Worm (Caenorhabditis elegans): ENCODE results near the gene mlh-1.

mlh-1 gene

DNA sequence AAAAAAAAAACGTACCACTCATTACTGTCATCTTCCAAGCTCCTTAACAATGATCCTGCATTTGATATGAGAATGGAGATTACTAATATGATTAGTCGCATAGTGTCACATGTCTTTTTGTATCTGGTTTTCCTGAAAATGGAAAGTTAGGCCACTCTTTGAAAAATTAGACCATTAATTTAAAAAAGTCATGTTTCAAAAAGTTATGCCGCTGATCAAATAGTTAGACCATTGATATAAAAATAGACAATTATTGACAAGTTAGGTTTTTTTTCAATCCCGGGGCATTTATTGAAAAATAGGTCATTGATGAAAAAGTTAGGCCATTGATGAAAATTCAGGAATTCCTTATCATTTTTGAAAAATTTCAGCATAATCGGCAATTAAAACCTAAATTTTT lies 30.3 kb downstream of the mlh-1 start, which contains the start of gene acc-4:
TSS of gene acc-4 (minus strand) at position 101 of the 400 bp plus-strand sequence.
- no peak for TF ChIP-seq ceh-82 (tag; optimal IDR thresholded peaks at IDR 0.05)
- TF ChIP-seq fkh-10 (GFP tag; optimal IDR thresholded peaks at IDR 0.05): no peak
- no peak for TF ChIP-seq ceh-9 (tag; optimal IDR thresholded peaks at IDR 0.05)
- TF ChIP-seq ceh-28 (tag; optimal IDR thresholded peaks at IDR 0.05): no peak
- TF ChIP-seq ama-1 (optimal IDR thresholded peaks at IDR 0.05): no peak
- TF ChIP-seq daf-12 (tag; optimal IDR thresholded peaks at IDR 0.05): no peak
- TF ChIP-seq jun-1 (tag; optimal IDR thresholded peaks at IDR 0.05): no peak
- no peak for TF ChIP-seq ZK546.5 (tag; optimal IDR thresholded peaks at IDR 0.05)
- TF ChIP-seq nhr-237 (tag; optimal IDR thresholded peaks at IDR 0.05): no peak
- TF ChIP-seq aly-2 (tag; optimal IDR thresholded peaks at IDR 0.05): no peak
- TF ChIP-seq nhr-67 (tag; optimal IDR thresholded peaks at IDR 0.05): no peak
- no peak for TF ChIP-seq nhr-11 (tag; optimal IDR thresholded peaks at IDR 0.05)
- TF ChIP-seq hmg-11 (tag; optimal IDR thresholded peaks at IDR 0.05): no peak
- no peak for TF ChIP-seq lin-39 (tag; optimal IDR thresholded peaks at IDR 0.05)

DNA sequence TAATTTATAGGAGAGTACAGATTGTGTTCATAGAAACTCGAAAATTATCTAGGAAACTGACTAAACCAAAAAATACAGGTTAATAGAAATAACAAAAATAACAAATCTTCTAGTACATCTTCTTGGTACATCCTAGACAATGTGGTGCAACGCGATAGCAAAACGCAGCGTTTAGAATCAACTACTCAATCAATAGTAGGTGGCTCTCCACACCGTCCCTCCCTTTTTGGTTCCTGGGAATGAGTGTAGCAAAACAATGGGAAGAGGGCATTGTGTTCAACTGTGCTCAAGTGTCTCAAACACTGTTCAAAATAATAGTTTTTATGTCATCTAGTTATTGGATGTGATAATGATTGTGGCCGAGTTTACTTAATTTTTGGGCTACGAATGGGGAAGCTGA lies 37.7 kb downstream of the mlh-1 start, which contains the start of gene T27E9.6:
TSS of gene T27E9.6 (minus strand) at position 101 of the 400 bp plus-strand sequence.
- no peak for TF ChIP-seq nhr-76 (tag; optimal IDR thresholded peaks at IDR 0.05)
- TF ChIP-seq hmg-11 (tag; optimal IDR thresholded peaks at IDR 0.05): no peak
- TF ChIP-seq nhr-12 (tag; optimal IDR thresholded peaks at IDR 0.05): no peak
- no peak for TF ChIP-seq snpc-4 (tag; optimal IDR thresholded peaks at IDR 0.05)
- no peak for TF ChIP-seq nhr-23 (tag; optimal IDR thresholded peaks at IDR 0.05)

DNA sequence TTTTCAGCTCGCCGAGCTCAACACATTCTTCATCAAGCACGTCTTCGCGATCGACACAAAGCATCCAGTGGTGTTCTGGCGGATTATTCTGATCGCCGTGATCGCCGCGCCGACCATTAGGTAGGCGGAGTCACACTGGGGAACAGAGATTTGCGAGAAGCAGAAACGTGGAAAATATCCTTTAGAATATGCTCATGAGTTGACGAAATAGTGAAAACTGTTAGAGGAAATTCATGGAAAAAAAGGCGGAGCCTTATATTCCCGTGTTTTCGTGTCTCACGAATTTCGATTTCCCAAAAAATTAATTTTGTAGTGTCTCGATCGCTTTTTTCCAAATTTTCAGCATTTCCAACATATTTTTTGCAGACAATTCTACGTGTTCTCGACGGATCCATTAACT lies 39.9 kb downstream of the mlh-1 start:
- TF ChIP-seq mml-1 (tag; optimal IDR thresholded peaks at IDR 0.05) (no peak), mdl-1 (tag; optimal IDR thresholded peaks at IDR 0.05) (no peak), ZK546.5 (tag; optimal IDR thresholded peaks at IDR 0.05) (no peak), tbx-2 (tag; optimal IDR thresholded peaks at IDR 0.05) (no peak), aly-2 (tag; optimal IDR thresholded peaks at IDR 0.05) (no peak), nhr-77 (tag; optimal IDR thresholded peaks at IDR 0.05) (no peak), ztf-11 (tag; optimal IDR thresholded peaks at IDR 0.05) (no peak), elt-3 (tag; optimal IDR thresholded peaks at IDR 0.05) (no peak), nhr-43 (tag; optimal IDR thresholded peaks at IDR 0.05; ENCODE audit: poor library complexity, severe bottlenecking) (no peak)

DNA sequence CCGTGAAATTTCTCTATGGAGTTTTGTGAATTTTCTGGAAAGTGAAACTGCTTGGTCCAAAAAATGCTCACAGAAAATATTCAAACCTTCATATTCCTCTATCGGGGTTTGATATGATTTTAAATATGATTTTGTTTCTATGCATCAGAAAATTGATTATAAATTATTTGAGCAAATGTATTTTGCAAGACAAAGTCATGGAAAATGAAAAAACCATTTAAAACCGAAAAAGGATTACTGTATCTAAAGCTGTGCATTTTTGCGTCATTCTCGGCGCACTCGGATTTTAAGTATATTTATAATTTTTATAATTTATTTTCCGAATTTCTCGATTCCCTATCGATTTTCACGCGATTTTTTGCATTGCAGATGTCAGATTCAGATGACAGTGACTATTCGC lies 42.9 kb downstream of the mlh-1 start, which contains the start of gene pssy-2:
TSS of gene pssy-2 (plus strand) at position 301 of the 400 bp plus-strand sequence.
- TF ChIP-seq lin-39 (tag; optimal IDR thresholded peaks at IDR 0.05) (no peak), ceh-28 (tag; optimal IDR thresholded peaks at IDR 0.05) (no peak), nhr-23 (tag; optimal IDR thresholded peaks at IDR 0.05) (no peak), nhr-77 (tag; optimal IDR thresholded peaks at IDR 0.05) (no peak), nhr-25 (tag; optimal IDR thresholded peaks at IDR 0.05) (no peak), mml-1 (tag; optimal IDR thresholded peaks at IDR 0.05) (no peak), nhr-76 (tag; optimal IDR thresholded peaks at IDR 0.05) (no peak), ztf-4 (tag; optimal IDR thresholded peaks at IDR 0.05) (no peak), nhr-237 (tag; optimal IDR thresholded peaks at IDR 0.05) (no peak), ama-1 (optimal IDR thresholded peaks at IDR 0.05) (no peak), egl-27 (tag; optimal IDR thresholded peaks at IDR 0.05) (no peak), hmg-11 (tag; optimal IDR thresholded peaks at IDR 0.05) (no peak), ceh-16 (tag; optimal IDR thresholded peaks at IDR 0.05) (no peak), elt-3 (tag; optimal IDR thresholded peaks at IDR 0.05) (no peak), lin-15B (tag; optimal IDR thresholded peaks at IDR 0.05) (no peak), R02D3.7 (tag; optimal IDR thresholded peaks at IDR 0.05) (no peak)

DNA sequence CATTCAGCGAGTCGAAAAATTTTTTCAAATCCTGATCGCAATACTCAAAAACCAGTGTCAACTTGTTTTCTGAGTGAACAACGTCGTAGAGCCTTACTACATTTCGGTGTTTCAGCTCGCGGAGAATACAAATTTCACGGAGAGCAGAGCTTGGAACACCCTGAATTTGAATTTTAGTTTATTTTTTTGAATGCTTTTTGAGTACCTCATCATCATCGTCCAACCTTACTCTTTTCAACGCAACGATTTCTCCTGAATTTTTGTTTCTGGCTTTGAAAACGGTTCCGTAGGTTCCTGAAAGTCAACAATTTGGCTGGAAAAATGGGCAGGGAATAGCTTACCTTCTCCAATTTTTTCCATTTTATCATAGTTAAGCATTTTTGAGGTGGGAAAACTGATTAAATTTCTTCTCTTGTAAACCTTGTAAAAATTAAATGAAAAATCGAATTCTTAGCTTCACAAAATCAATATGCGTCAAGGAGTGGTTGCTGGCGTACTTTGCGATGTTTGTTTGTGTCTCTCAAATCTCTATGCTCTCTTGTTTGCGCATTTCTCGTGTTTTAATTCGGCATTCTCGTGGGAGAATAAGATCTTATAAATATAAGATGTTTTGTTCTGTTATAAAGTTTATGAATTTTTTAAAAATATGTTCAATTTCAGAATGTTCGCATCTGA lies 48.3 kb downstream of the mlh-1 start, which contains the start of gene cdk-5:
TSS of gene cdk-5 (minus strand) at position 425 of the 675 bp plus-strand sequence.
- peak; percentile 89 for TF ChIP-seq skn-1 (tag; optimal IDR thresholded peaks at IDR 0.05)
- peak; percentile 34 for TF ChIP-seq R02D3.7 (tag; optimal IDR thresholded peaks at IDR 0.05)
- TF ChIP-seq ceh-82 (tag; optimal IDR thresholded peaks at IDR 0.05): peak; percentile 48
- TF ChIP-seq nhr-67 (tag; optimal IDR thresholded peaks at IDR 0.05): no peak
- no peak for TF ChIP-seq ceh-16 (tag; optimal IDR thresholded peaks at IDR 0.05)
- peak; percentile 50 for TF ChIP-seq elt-2 (tag; optimal IDR thresholded peaks at IDR 0.05)
- TF ChIP-seq eor-1 (tag; optimal IDR thresholded peaks at IDR 0.05): peak in 1 of 2 experiments; percentile 58
- no peak for TF ChIP-seq nhr-11 (tag; optimal IDR thresholded peaks at IDR 0.05)
- TF ChIP-seq nfya-1 (tag; optimal IDR thresholded peaks at IDR 0.05; ENCODE audit: insufficient read depth): peak; percentile 95
- TF ChIP-seq snpc-4 (tag; optimal IDR thresholded peaks at IDR 0.05): peak; percentile 82
- peak; percentile 76 for TF ChIP-seq lsy-12 (tag; optimal IDR thresholded peaks at IDR 0.05)
- TF ChIP-seq elt-1 (tag; optimal IDR thresholded peaks at IDR 0.05): peak; percentile 60
- peak; percentile 86 for TF ChIP-seq lin-15B (tag; optimal IDR thresholded peaks at IDR 0.05)
- peak; percentile 95 for TF ChIP-seq ceh-28 (tag; optimal IDR thresholded peaks at IDR 0.05)
- TF ChIP-seq daf-12 (tag; optimal IDR thresholded peaks at IDR 0.05): no peak
- no peak for TF ChIP-seq unc-62 (GFP tag; optimal IDR thresholded peaks at IDR 0.05)
- TF ChIP-seq tbx-2 (tag; optimal IDR thresholded peaks at IDR 0.05): peak; percentile 71
- no peak for TF ChIP-seq egl-5 (tag; optimal IDR thresholded peaks at IDR 0.05)
- no peak for TF ChIP-seq egl-27 (tag; optimal IDR thresholded peaks at IDR 0.05)
- TF ChIP-seq hmg-11 (tag; optimal IDR thresholded peaks at IDR 0.05): peak; percentile 49
- peak; percentile 74 for TF ChIP-seq ama-1 (optimal IDR thresholded peaks at IDR 0.05)
- peak; percentile 95 for TF ChIP-seq nhr-23 (tag; optimal IDR thresholded peaks at IDR 0.05)
- TF ChIP-seq nhr-77 (tag; optimal IDR thresholded peaks at IDR 0.05): peak; percentile 28
- TF ChIP-seq pha-4 (tag; optimal IDR thresholded peaks at IDR 0.05): peak; percentile 97
- peak; percentile 49 for TF ChIP-seq ztf-4 (tag; optimal IDR thresholded peaks at IDR 0.05)
- no peak for TF ChIP-seq unc-39 (tag; optimal IDR thresholded peaks at IDR 0.05)
- TF ChIP-seq fkh-10 (GFP tag; optimal IDR thresholded peaks at IDR 0.05): peak; percentile 51
- peak; percentile 56 for TF ChIP-seq lin-39 (tag; optimal IDR thresholded peaks at IDR 0.05)
